Fruit fly (Drosophila melanogaster) whole organism, prepupa: ENCODE results near the gene CG14931.

ENCODE experiments used
- CG10631 ChIP-seq: fragments of 200-800 bp; sonication (Bioruptor generic); optimal IDR thresholded peaks from 2 replicates; lab custom pipeline; 2016; ENCODE audit warnings: missing biosample characterization, missing genetic modification characterization
- CG10669 ChIP-seq: fragments of 200-800 bp; sonication (Bioruptor generic); optimal IDR thresholded peaks from 3 replicates; lab custom pipeline; 2018; ENCODE audit warnings: missing biosample characterization, mild to moderate bottlenecking, missing genetic modification characterization, moderate library complexity
- CG11762 ChIP-seq: fragments of 200-800 bp; sonication (Bioruptor generic); optimal IDR thresholded peaks from 3 replicates; lab custom pipeline; 2016; ENCODE audit warnings: missing biosample characterization, missing genetic modification characterization; ENCODE audit not compliant: insufficient read depth
- CG11902 ChIP-seq: fragments of 200-800 bp; sonication (Bioruptor generic); optimal IDR thresholded peaks from 3 replicates; lab custom pipeline; 2016; ENCODE audit warnings: missing biosample characterization, missing genetic modification characterization
- CG15336 ChIP-seq: fragments of 200-800 bp; sonication (Bioruptor generic); IDR thresholded peaks from 2 replicates; pipeline ENCODE4 v1.3.6; 2022; ENCODE audit warnings: missing biosample characterization, missing genetic modification characterization
- CG1621 ChIP-seq: fragments of 200-800 bp; sonication (Bioruptor generic); optimal IDR thresholded peaks from 3 replicates; lab custom pipeline; 2018; ENCODE audit warnings: missing biosample characterization, mild to moderate bottlenecking, missing genetic modification characterization
- CG16779 ChIP-seq: fragments of 200-800 bp; sonication (Bioruptor generic); optimal IDR thresholded peaks from 3 replicates; lab custom pipeline; 2017; ENCODE audit warnings: missing biosample characterization, mild to moderate bottlenecking, missing genetic modification characterization
- CG31627 ChIP-seq: fragments of 200-800 bp; sonication (Bioruptor generic); optimal IDR thresholded peaks from 3 replicates; lab custom pipeline; 2016; ENCODE audit warnings: missing biosample characterization, missing genetic modification characterization
- CG34406 ChIP-seq: fragments of 200-800 bp; sonication (Bioruptor generic); optimal IDR thresholded peaks from 3 replicates; lab custom pipeline; 2016; ENCODE audit warnings: missing biosample characterization, missing genetic modification characterization
- CG6163 ChIP-seq: fragments of 200-800 bp; sonication (Bioruptor generic); IDR thresholded peaks from 3 replicates; pipeline ENCODE4 v1.3.6; 2022; ENCODE audit warnings: missing biosample characterization, missing genetic modification characterization
- CG6792 ChIP-seq: fragments of 200-800 bp; sonication (Bioruptor generic); optimal IDR thresholded peaks from 3 replicates; lab custom pipeline; 2016; ENCODE audit warnings: missing biosample characterization, missing genetic modification characterization
- CG6854 ChIP-seq: fragments of 200-800 bp; sonication (Bioruptor generic); optimal IDR thresholded peaks from 2 replicates; lab custom pipeline; 2017; ENCODE audit warnings: missing biosample characterization, mild to moderate bottlenecking, missing genetic modification characterization
- CG8119 ChIP-seq: fragments of 200-800 bp; sonication (Bioruptor generic); IDR thresholded peaks from 3 replicates; pipeline ENCODE4 v1.3.6; 2022; ENCODE audit warnings: missing biosample characterization, missing genetic modification characterization
- CG8319 ChIP-seq: fragments of 200-800 bp; sonication (Bioruptor generic); optimal IDR thresholded peaks from 3 replicates; lab custom pipeline; 2016; ENCODE audit warnings: missing biosample characterization, missing genetic modification characterization
- CG8632 ChIP-seq: fragments of 200-800 bp; sonication (Bioruptor generic); optimal IDR thresholded peaks from 3 replicates; lab custom pipeline; 2016; ENCODE audit warnings: missing biosample characterization, missing genetic modification characterization
- CG9139 ChIP-seq: fragments of 200-800 bp; sonication (Bioruptor generic); optimal IDR thresholded peaks from 3 replicates; lab custom pipeline; 2017; ENCODE audit warnings: missing biosample characterization, mild to moderate bottlenecking, missing genetic modification characterization
- Eip78C ChIP-seq: fragments of 200-800 bp; sonication (Bioruptor generic); peaks from one replicate; lab custom pipeline; 2016; ENCODE audit warnings: missing biosample characterization, missing genetic modification characterization
- Eip93F ChIP-seq: fragments of 200-800 bp; sonication (Bioruptor generic); optimal IDR thresholded peaks from 2 replicates; lab custom pipeline; 2016; ENCODE audit warnings: missing biosample characterization, mild to moderate bottlenecking, missing genetic modification characterization
- Ets96B ChIP-seq: fragments of 200-800 bp; optimal IDR thresholded peaks from 2 replicates; lab custom pipeline; 2019; ENCODE audit warnings: missing biosample characterization, mild to moderate bottlenecking, missing genetic modification characterization, moderate library complexity
- Gug ChIP-seq: fragments of 200-800 bp; sonication (Bioruptor generic); IDR thresholded peaks from 2 replicates; pipeline ENCODE4 v1.3.6; 2022; ENCODE audit warnings: missing biosample characterization, missing genetic modification characterization
- Hr39 ChIP-seq: fragments of 200-800 bp; sonication (Bioruptor generic); optimal IDR thresholded peaks from 2 replicates; lab custom pipeline; 2016; ENCODE audit warnings: missing biosample characterization, missing genetic modification characterization
- Lpt ChIP-seq: fragments of 200-800 bp; sonication (Bioruptor generic); optimal IDR thresholded peaks from 3 replicates; lab custom pipeline; 2016; ENCODE audit warnings: missing biosample characterization, missing genetic modification characterization
- OdsH ChIP-seq: fragments of 200-800 bp; sonication (Bioruptor generic); optimal IDR thresholded peaks from 3 replicates; lab custom pipeline; 2016; ENCODE audit warnings: missing biosample characterization, missing genetic modification characterization
- Smox ChIP-seq: fragments of 200-800 bp; sonication (Bioruptor generic); optimal IDR thresholded peaks from 3 replicates; lab custom pipeline; 2016; ENCODE audit warnings: missing biosample characterization, missing genetic modification characterization
- Sox102F ChIP-seq: fragments of 200-800 bp; sonication (Bioruptor generic); optimal IDR thresholded peaks from 2 replicates; lab custom pipeline; 2016; ENCODE audit warnings: missing biosample characterization, mild to moderate bottlenecking, missing genetic modification characterization
- Sox14 ChIP-seq: fragments of 200-800 bp; sonication (Bioruptor generic); optimal IDR thresholded peaks from 3 replicates; lab custom pipeline; 2016; ENCODE audit warnings: missing biosample characterization, missing genetic modification characterization
- Sox15 ChIP-seq: fragments of 200-800 bp; sonication (Bioruptor generic); optimal IDR thresholded peaks from 3 replicates; lab custom pipeline; 2016; ENCODE audit warnings: missing biosample characterization, missing genetic modification characterization
- achi ChIP-seq: fragments of 200-800 bp; sonication (Bioruptor generic); optimal IDR thresholded peaks from 3 replicates; lab custom pipeline; 2016; ENCODE audit warnings: missing biosample characterization, missing genetic modification characterization
- acj6 ChIP-seq: fragments of 200-800 bp; sonication (Bioruptor generic); optimal IDR thresholded peaks from 3 replicates; lab custom pipeline; 2016; ENCODE audit warnings: missing biosample characterization, missing genetic modification characterization
- cyc ChIP-seq: fragments of 200-800 bp; sonication (Bioruptor generic); optimal IDR thresholded peaks from 3 replicates; lab custom pipeline; 2016; ENCODE audit warnings: missing biosample characterization, missing genetic modification characterization
- dsx ChIP-seq: fragments of 200-800 bp; optimal IDR thresholded peaks from 3 replicates; lab custom pipeline; 2019; ENCODE audit warnings: missing biosample characterization, mild to moderate bottlenecking, missing genetic modification characterization, moderate library complexity; ENCODE audit not compliant: poor library complexity, severe bottlenecking
- eg ChIP-seq: fragments of 200-800 bp; sonication (Bioruptor generic); IDR thresholded peaks from 3 replicates; pipeline ENCODE4 v1.3.6; 2022; ENCODE audit warnings: missing biosample characterization, missing genetic modification characterization
- esn ChIP-seq: fragments of 200-800 bp; sonication (Bioruptor generic); optimal IDR thresholded peaks from 2 replicates; lab custom pipeline; 2016; ENCODE audit warnings: missing biosample characterization, mild to moderate bottlenecking, missing genetic modification characterization, moderate library complexity
- fd59A ChIP-seq: fragments of 200-800 bp; sonication (Bioruptor generic); optimal IDR thresholded peaks from 2 replicates; lab custom pipeline; 2017; ENCODE audit warnings: missing biosample characterization, mild to moderate bottlenecking, missing genetic modification characterization, missing genetic modification reagents
- fd85E ChIP-seq: fragments of 200-800 bp; sonication (Bioruptor generic); optimal IDR thresholded peaks from 3 replicates; lab custom pipeline; 2016; ENCODE audit warnings: missing biosample characterization, missing genetic modification characterization
- fkh ChIP-seq: fragments of 200-800 bp; sonication (Bioruptor generic); optimal IDR thresholded peaks from 3 replicates; lab custom pipeline; 2017; ENCODE audit warnings: missing biosample characterization, mild to moderate bottlenecking, missing genetic modification characterization, moderate library complexity
- lz ChIP-seq: fragments of 200-800 bp; sonication (Bioruptor generic); optimal IDR thresholded peaks from 3 replicates; lab custom pipeline; 2016; ENCODE audit warnings: missing biosample characterization, missing genetic modification characterization
- net ChIP-seq: fragments of 200-800 bp; sonication (Bioruptor generic); optimal IDR thresholded peaks from 3 replicates; lab custom pipeline; 2016; ENCODE audit warnings: missing biosample characterization, missing genetic modification characterization
- pdm3 ChIP-seq: fragments of 200-800 bp; sonication (Bioruptor generic); optimal IDR thresholded peaks from 3 replicates; lab custom pipeline; 2016; ENCODE audit warnings: missing biosample characterization, missing genetic modification characterization
- salr ChIP-seq, 2 experiments: fragments of 200-800 bp; sonication (Bioruptor generic); optimal IDR thresholded peaks; 3 replicates each; lab custom pipeline; 2016 to 2018; ENCODE audit warnings: missing biosample characterization in 2 of 2, missing genetic modification characterization in 2 of 2, mild to moderate bottlenecking in 1 of 2
- ss ChIP-seq, 2 experiments: fragments of 200-800 bp; sonication (Bioruptor generic); optimal IDR thresholded peaks; 2 replicates in 1 of 2; 3 replicates in 1 of 2; lab custom pipeline; 2017 to 2018; ENCODE audit warnings: mild to moderate bottlenecking in 2 of 2, missing biosample characterization in 2 of 2, missing genetic modification characterization in 2 of 2, moderate library complexity in 1 of 2
- vri ChIP-seq: fragments of 200-800 bp; sonication (Bioruptor generic); optimal IDR thresholded peaks from 3 replicates; lab custom pipeline; 2016; ENCODE audit warnings: missing biosample characterization, mild to moderate bottlenecking, missing genetic modification characterization

Gene CG14931

dm6 chr2L:11804228-11805044, 16.3 kb downstream of the CG14931 start (continued):
- TF ChIP-seq Sox102F (no peak), Lpt (GFP tag; lab: Kevin White, UChicago) (peak; percentile 26), Gug (GFP tag; lab: Robert Waterston, UW) (no peak), CG15336 (GFP tag; lab: Robert Waterston, UW) (0 out of 2 replicates have a peak, but pooled peaks have one; percentile 15), Ets96B (tag; lab: Kevin White, UChicago) (no peak), CG1621 (tag; lab: Kevin White, UChicago) (no peak), CG6792 (no peak), Sox14 (GFP tag; lab: Kevin White, UChicago) (peak; percentile 15), ss (GFP tag; optimal IDR thresholded peaks at IDR 0.05; lab: Kevin White, UChicago) (peak; percentile 30 to 75), OdsH (GFP tag; lab: Kevin White, UChicago) (no peak), CG8119 (GFP tag; lab: Robert Waterston, UW) (no peak), Eip78C (peak; percentile 73), eg (GFP tag; lab: Robert Waterston, UW) (peak; percentile 23; the same call in 1 of the 3 replicates), CG16779 (no peak), CG34406 (GFP tag; lab: Kevin White, UChicago) (no peak), Eip93F (GFP tag; lab: Kevin White, UChicago) (no peak)

- TF ChIP-seq lz (GFP tag; lab: Kevin White, UChicago) (no peak), fd85E (GFP tag; lab: Kevin White, UChicago) (no peak), salr (GFP tag; optimal IDR thresholded peaks at IDR 0.05; lab: Kevin White, UChicago) (no peak), Gug (GFP tag; lab: Robert Waterston, UW) (no peak), CG9139 (GFP tag; lab: Kevin White, UChicago) (no peak), cyc (GFP tag; lab: Kevin White, UChicago) (no peak), Smox (GFP tag; lab: Kevin White, UChicago) (no peak), fkh (GFP tag; lab: Kevin White, UChicago) (peak; percentile 27), Sox102F (no peak), CG34406 (GFP tag; lab: Kevin White, UChicago) (no peak), esn (peak; percentile 11), Sox14 (GFP tag; lab: Kevin White, UChicago) (no peak), CG8119 (GFP tag; lab: Robert Waterston, UW) (no peak), pdm3 (GFP tag; lab: Kevin White, UChicago) (no peak), CG10669 (no peak), CG31627 (no peak), CG6792 (no peak), CG6163 (GFP tag; lab: Robert Waterston, UW) (no peak), Hr39 (GFP tag; lab: Kevin White, UChicago) (no peak), acj6 (GFP tag; lab: Kevin White, UChicago) (no peak), achi (GFP tag; lab: Kevin White, UChicago) (no peak), Lpt (GFP tag; lab: Kevin White, UChicago) (peak; percentile 1), Sox15 (GFP tag; lab: Kevin White, UChicago) (no peak), CG6854 (GFP tag; lab: Kevin White, UChicago) (no peak), OdsH (GFP tag; lab: Kevin White, UChicago) (no peak), CG15336 (GFP tag; lab: Robert Waterston, UW) (no peak), eg (GFP tag; lab: Robert Waterston, UW) (no peak), dsx (GFP tag; lab: Kevin White, UChicago) (no peak), CG10631 (GFP tag; lab: Kevin White, UChicago) (no peak), Ets96B (tag; lab: Kevin White, UChicago) (no peak), CG8632 (GFP tag; lab: Kevin White, UChicago) (no peak), CG11902 (peak; percentile 42), fd59A (no peak), CG11762 (GFP tag; lab: Kevin White, UChicago) (no peak), CG8319 (GFP tag; lab: Kevin White, UChicago) (no peak), vri (GFP tag; lab: Kevin White, UChicago) (peak; percentile 41), net (GFP tag; lab: Kevin White, UChicago) (no peak), Eip78C (peak; percentile 48)
These were observed 18.0 kb downstream of the CG14931 start for dm6 chr2L:11806022-11806700.
